Fruit fly (Drosophila melanogaster) whole organism, embryonic: ENCODE results near the gene Ubc4.
A peak's percentile ranks its signal among the peaks of the same experiment; 100 is the strongest.

Source experiments
- Antp ChIP-seq: fragments of 200-800 bp; sonication (Bioruptor generic); optimal IDR thresholded peaks from 3 replicates; lab custom pipeline; 2016; ENCODE audit warnings: missing biosample characterization, missing genetic modification characterization
- BtbVII ChIP-seq: fragments of 200-800 bp; sonication (Bioruptor generic); optimal IDR thresholded peaks from 3 replicates; lab custom pipeline; 2017; ENCODE audit warnings: missing biosample characterization, mild to moderate bottlenecking, missing genetic modification characterization
- CG10147 ChIP-seq: fragments of 200-800 bp; sonication (Bioruptor generic); optimal IDR thresholded peaks from 2 replicates; lab custom pipeline; 2019; ENCODE audit warnings: missing biosample characterization, mild to moderate bottlenecking, missing genetic modification characterization, moderate library complexity
- CG10565 ChIP-seq: fragments of 200-800 bp; sonication (Bioruptor generic); optimal IDR thresholded peaks from 3 replicates; lab custom pipeline; 2016; ENCODE audit warnings: missing biosample characterization, mild to moderate bottlenecking, missing genetic modification characterization
- CG11093 ChIP-seq: fragments of 200-800 bp; sonication (Bioruptor generic); IDR thresholded peaks from 3 replicates; pipeline ENCODE4 v1.3.6; 2022; ENCODE audit warnings: missing biosample characterization, missing genetic modification characterization
- CG12299 ChIP-seq: fragments of 200-800 bp; sonication (Bioruptor generic); optimal IDR thresholded peaks from 2 replicates; lab custom pipeline; 2018; ENCODE audit warnings: missing biosample characterization, mild to moderate bottlenecking, missing genetic modification characterization
- CG13123 ChIP-seq: fragments of 200-800 bp; sonication (Bioruptor generic); optimal IDR thresholded peaks from 2 replicates; lab custom pipeline; 2016; ENCODE audit warnings: missing biosample characterization, missing genetic modification characterization
- CG13296 ChIP-seq: fragments of 200-800 bp; sonication (Bioruptor generic); optimal IDR thresholded peaks from 3 replicates; lab custom pipeline; 2018; ENCODE audit warnings: missing biosample characterization, mild to moderate bottlenecking, missing genetic modification characterization
- CG14014 ChIP-seq: fragments of 200-800 bp; sonication (Bioruptor generic); IDR thresholded peaks from 2 replicates; pipeline ENCODE4 v1.3.6; 2022; ENCODE audit warnings: missing biosample characterization, missing genetic modification characterization
- CG17328 ChIP-seq: fragments of 200-800 bp; sonication (Bioruptor generic); IDR thresholded peaks from 2 replicates; pipeline ENCODE4 v1.3.6; 2022; ENCODE audit warnings: missing biosample characterization, missing genetic modification characterization
- CG18011 ChIP-seq: fragments of 200-800 bp; sonication (Bioruptor generic); optimal IDR thresholded peaks from 2 replicates; lab custom pipeline; 2017; ENCODE audit warnings: missing biosample characterization, missing genetic modification characterization, mild to moderate bottlenecking, moderate library complexity, missing genotype
- CG30431 ChIP-seq: fragments of 200-800 bp; sonication (Bioruptor generic); optimal IDR thresholded peaks from 2 replicates; lab custom pipeline; 2017; ENCODE audit warnings: missing biosample characterization, missing genetic modification characterization
- CG31441 ChIP-seq: fragments of 200-800 bp; sonication (Bioruptor generic); IDR thresholded peaks from 2 replicates; pipeline ENCODE4 v1.3.6; 2022; ENCODE audit warnings: missing biosample characterization, missing genetic modification characterization
- CG3847 ChIP-seq: fragments of 200-800 bp; sonication (Bioruptor generic); IDR thresholded peaks from 2 replicates; pipeline ENCODE4 v1.3.6; 2022; ENCODE audit warnings: missing biosample characterization, missing genetic modification characterization
- CG5245 ChIP-seq: fragments of 200-800 bp; sonication (Bioruptor generic); optimal IDR thresholded peaks from 3 replicates; lab custom pipeline; 2016; ENCODE audit warnings: missing biosample characterization, missing genetic modification characterization
- Chrac-16 ChIP-seq: fragments of 200-800 bp; sonication (Bioruptor generic); optimal IDR thresholded peaks from 3 replicates; lab custom pipeline; 2016; ENCODE audit warnings: missing biosample characterization, missing genetic modification characterization
- Dad ChIP-seq: fragments of 200-800 bp; sonication (Bioruptor generic); optimal IDR thresholded peaks from 3 replicates; lab custom pipeline; 2016; ENCODE audit warnings: missing biosample characterization, missing genetic modification characterization
- Dll ChIP-seq: fragments of 200-800 bp; sonication (Bioruptor generic); IDR thresholded peaks from 4 replicates; pipeline ENCODE4 v1.3.6; 2022; ENCODE audit warnings: missing biosample characterization, missing genetic modification characterization; ENCODE audit not compliant: partially characterized antibody
- Ets65A ChIP-seq: fragments of 200-800 bp; sonication (Bioruptor generic); peaks from one replicate; lab custom pipeline; 2016; ENCODE audit warnings: missing biosample characterization, missing genetic modification characterization
- GATAe ChIP-seq: fragments of 200-800 bp; sonication (Bioruptor generic); conservative IDR thresholded peaks from 2 replicates; pipeline ENCODE4 v1.3.6; 2022; ENCODE audit warnings: missing biosample characterization, missing genetic modification characterization
- Optix ChIP-seq: fragments of 200-800 bp; sonication (Bioruptor generic); IDR thresholded peaks from 3 replicates; pipeline ENCODE4 v1.3.6; 2022; ENCODE audit warnings: missing biosample characterization, missing genetic modification characterization
- Sin3A ChIP-seq: fragments of >200 bp; optimal IDR thresholded peaks from 2 replicates; lab custom pipeline; 2018
- Spps ChIP-seq: fragments of 200-800 bp; sonication (Bioruptor generic); optimal IDR thresholded peaks from 2 replicates; lab custom pipeline; 2018; ENCODE audit warnings: missing biosample characterization, mild to moderate bottlenecking, missing genetic modification characterization
- Sry-β ChIP-seq: fragments of 200-800 bp; sonication (Bioruptor generic); optimal IDR thresholded peaks from 2 replicates; lab custom pipeline; 2018; ENCODE audit warnings: missing biosample characterization, mild to moderate bottlenecking, missing genetic modification characterization, moderate library complexity
- Vsx1 ChIP-seq: fragments of 200-800 bp; sonication (Bioruptor generic); optimal IDR thresholded peaks from 2 replicates; lab custom pipeline; 2017; ENCODE audit warnings: missing biosample characterization, mild to moderate bottlenecking, missing genetic modification characterization, missing genetic modification reagents
- YL-1 ChIP-seq: fragments of 200-800 bp; sonication (Bioruptor generic); optimal IDR thresholded peaks from 3 replicates; lab custom pipeline; 2017; ENCODE audit warnings: missing biosample characterization, mild to moderate bottlenecking, missing genetic modification characterization
- ac ChIP-seq: fragments of 200-800 bp; sonication (Bioruptor generic); optimal IDR thresholded peaks from 3 replicates; lab custom pipeline; 2017; ENCODE audit warnings: missing biosample characterization, mild to moderate bottlenecking, missing genetic modification characterization
- al ChIP-seq: fragments of 200-800 bp; sonication (Bioruptor generic); IDR thresholded peaks from 2 replicates; pipeline ENCODE4 v1.3.6; 2022; ENCODE audit warnings: missing biosample characterization, missing genetic modification characterization
- ase ChIP-seq: fragments of 200-800 bp; sonication (Bioruptor generic); IDR thresholded peaks from 3 replicates; pipeline ENCODE4 v1.3.6; 2022; ENCODE audit warnings: missing biosample characterization, missing genetic modification characterization
- az2 ChIP-seq: fragments of 200-800 bp; sonication (Bioruptor generic); optimal IDR thresholded peaks from 3 replicates; lab custom pipeline; 2016; ENCODE audit warnings: missing biosample characterization, missing genetic modification characterization
- bab2 ChIP-seq: fragments of 200-800 bp; sonication (Bioruptor generic); optimal IDR thresholded peaks from 2 replicates; lab custom pipeline; 2016; ENCODE audit warnings: missing biosample characterization, missing genetic modification characterization
- bowl ChIP-seq: fragments of 200-800 bp; sonication (Bioruptor generic); IDR thresholded peaks from 2 replicates; pipeline ENCODE4 v1.3.6; 2022; ENCODE audit warnings: missing biosample characterization, missing genetic modification characterization
- dan ChIP-seq: fragments of 200-800 bp; sonication (Bioruptor generic); IDR thresholded peaks from 2 replicates; pipeline ENCODE4 v1.3.6; 2022; ENCODE audit warnings: missing biosample characterization, missing genetic modification characterization
- dmrt99B ChIP-seq: fragments of 200-800 bp; sonication (Bioruptor generic); optimal IDR thresholded peaks from 2 replicates; lab custom pipeline; 2018; ENCODE audit warnings: missing biosample characterization, mild to moderate bottlenecking, missing genetic modification characterization, moderate library complexity
- dysf ChIP-seq: fragments of 200-800 bp; sonication (Bioruptor generic); IDR thresholded peaks from 3 replicates; pipeline ENCODE4 v1.3.6; 2022; ENCODE audit warnings: missing biosample characterization, missing genetic modification characterization
- ems ChIP-seq: fragments of 200-800 bp; sonication (Bioruptor generic); optimal IDR thresholded peaks from 3 replicates; lab custom pipeline; 2016; ENCODE audit warnings: missing biosample characterization, missing genetic modification characterization
- h ChIP-seq: fragments of >200 bp; optimal IDR thresholded peaks from 2 replicates; lab custom pipeline; 2017
- inv ChIP-seq: fragments of 200-800 bp; sonication (Bioruptor generic); IDR thresholded peaks from 2 replicates; pipeline ENCODE4 v1.3.6; 2022; ENCODE audit warnings: missing biosample characterization, missing genetic modification characterization; ENCODE audit not compliant: partially characterized antibody
- lab ChIP-seq: fragments of 200-800 bp; sonication (Bioruptor generic); optimal IDR thresholded peaks from 3 replicates; lab custom pipeline; 2017; ENCODE audit warnings: missing biosample characterization, missing genetic modification characterization, mild to moderate bottlenecking, moderate library complexity, missing genetic modification reagents
- mam ChIP-seq: fragments of 200-800 bp; sonication (Bioruptor generic); optimal IDR thresholded peaks from 3 replicates; lab custom pipeline; 2016; ENCODE audit warnings: missing biosample characterization, missing genetic modification characterization
- oc ChIP-seq: fragments of 200-800 bp; sonication (Bioruptor generic); optimal IDR thresholded peaks from 2 replicates; lab custom pipeline; 2018; ENCODE audit warnings: missing biosample characterization, mild to moderate bottlenecking, missing genetic modification characterization, moderate library complexity
- phol ChIP-seq: fragments of 200-800 bp; sonication (Bioruptor generic); optimal IDR thresholded peaks from 3 replicates; lab custom pipeline; 2018; ENCODE audit warnings: missing biosample characterization, mild to moderate bottlenecking, missing genetic modification characterization, moderate library complexity
- pros ChIP-seq: fragments of 200-800 bp; sonication (Bioruptor generic); optimal IDR thresholded peaks from 3 replicates; lab custom pipeline; 2019; ENCODE audit warnings: missing biosample characterization, mild to moderate bottlenecking, missing genetic modification characterization, moderate library complexity
- sens ChIP-seq: fragments of 200-800 bp; sonication (Bioruptor generic); peaks from one replicate; lab custom pipeline; 2016; ENCODE audit warnings: missing biosample characterization, missing genetic modification characterization
- sob ChIP-seq: fragments of 200-800 bp; sonication (Bioruptor generic); IDR thresholded peaks from 2 replicates; pipeline ENCODE4 v1.3.6; 2022; ENCODE audit warnings: missing biosample characterization, missing genetic modification characterization
- stc ChIP-seq: fragments of 200-800 bp; sonication (Bioruptor generic); IDR thresholded peaks from 2 replicates; pipeline ENCODE4 v1.3.6; 2022; ENCODE audit warnings: missing biosample characterization, missing genetic modification characterization
- tll ChIP-seq, 2 experiments: fragments of 200-800 bp in 1 of 2; fragments of >200 bp in 1 of 2; sonication (Bioruptor generic) in 1 of 2; optimal IDR thresholded peaks; 2 replicates each; lab custom pipeline; 2017 to 2019; ENCODE audit warnings: missing biosample characterization in 2 of 2, missing genetic modification characterization in 2 of 2, mild to moderate bottlenecking in 1 of 2, moderate library complexity in 1 of 2
- tna ChIP-seq: fragments of 200-800 bp; sonication (Bioruptor generic); IDR thresholded peaks from 2 replicates; pipeline ENCODE4 v1.3.6; 2022; ENCODE audit warnings: missing biosample characterization, missing genetic modification characterization; ENCODE audit not compliant: partially characterized antibody
- twi ChIP-seq: fragments of 200-800 bp; optimal IDR thresholded peaks from 2 replicates; lab custom pipeline; 2019; ENCODE audit warnings: missing biosample characterization, mild to moderate bottlenecking, missing genetic modification characterization, moderate library complexity
- unc-4 ChIP-seq: fragments of 200-800 bp; sonication (Bioruptor generic); IDR thresholded peaks from 2 replicates; pipeline ENCODE4 v1.3.6; 2022; ENCODE audit warnings: missing biosample characterization, missing genetic modification characterization; ENCODE audit not compliant: partially characterized antibody
- wdn ChIP-seq: fragments of 200-800 bp; sonication (Bioruptor generic); IDR thresholded peaks from 2 replicates; pipeline ENCODE4 v1.3.6; 2022; ENCODE audit warnings: missing biosample characterization, missing genetic modification characterization

Ubc4 gene

dm6 chr3L:9718929-9719328 is 20.8 kb downstream of the Ubc4 start, which contains the start of the genes CG18178 and CG14174 (continued):
- TF ChIP-seq ac (GFP tag; lab: Kevin White, UChicago) = peak; percentile 5
- TF ChIP-seq ase (GFP tag; lab: Robert Waterston, UW) = 0 out of 3 replicates have a peak, but pooled peaks have one; percentile 42
- peak; percentile 55 for TF ChIP-seq BtbVII
- peak; percentile 37 for TF ChIP-seq Spps
- no peak for TF ChIP-seq CG10565
- TF ChIP-seq CG12299 (tag; lab: Kevin White, UChicago) = no peak
- TF ChIP-seq unc-4 (GFP tag; lab: Robert Waterston, UW) = peak; percentile 33; the same call in 1 of the 2 replicates
- peak; percentile 78 for TF ChIP-seq CG3847 (GFP tag; lab: Robert Waterston, UW)
- peak; percentile 42 for TF ChIP-seq CG13123 (GFP tag; lab: Kevin White, UChicago)
- TF ChIP-seq tna (GFP tag; lab: Robert Waterston, UW) = no peak
- no peak for TF ChIP-seq dan (GFP tag; lab: Robert Waterston, UW)
- no peak for TF ChIP-seq Dad (GFP tag; lab: Kevin White, UChicago)
- TF ChIP-seq dmrt99B (tag; lab: Kevin White, UChicago) = no peak
- TF ChIP-seq GATAe (GFP tag; lab: Robert Waterston, UW) = 0 out of 2 replicates have a peak, but pooled peaks have one; percentile 22
- TF ChIP-seq dysf (GFP tag; lab: Robert Waterston, UW) = peak; percentile 68; the same call in 2 of the 3 replicates
- no peak for TF ChIP-seq lab
- peak; percentile 96 for TF ChIP-seq Sry-β (GFP tag; lab: Kevin White, UChicago)
- no peak for TF ChIP-seq pros (GFP tag; lab: Kevin White, UChicago)
- 0 out of 2 replicates have a peak, but pooled peaks have one; percentile 35 for TF ChIP-seq stc (GFP tag; lab: Robert Waterston, UW)
- TF ChIP-seq mam = peak; percentile 29
- TF ChIP-seq CG17328 (GFP tag; lab: Robert Waterston, UW) = peak; percentile 67
- no peak for TF ChIP-seq oc (tag; lab: Kevin White, UChicago)
- TF ChIP-seq CG31441 = peak; percentile 69
- TF ChIP-seq Vsx1 (GFP tag; lab: Kevin White, UChicago) = no peak
- TF ChIP-seq sens (GFP tag; lab: Kevin White, UChicago) = peak; percentile 89
- TF ChIP-seq h (lab: Kevin White, UChicago) = no peak
- TF ChIP-seq YL-1 (GFP tag; lab: Kevin White, UChicago) = peak; percentile 59
- TF ChIP-seq CG13296 (GFP tag; lab: Kevin White, UChicago) = peak; percentile 71
- peak; percentile 44 for TF ChIP-seq CG18011
- peak; percentile 80 for TF ChIP-seq sob
- no peak for TF ChIP-seq tll (GFP tag; optimal IDR thresholded peaks at IDR 0.05; lab: Kevin White, UChicago)
- TF ChIP-seq ems (GFP tag; lab: Kevin White, UChicago) = no peak
- peak; percentile 80 for TF ChIP-seq CG10147
- TF ChIP-seq bowl (GFP tag; lab: Robert Waterston, UW) = no peak

DNA sequence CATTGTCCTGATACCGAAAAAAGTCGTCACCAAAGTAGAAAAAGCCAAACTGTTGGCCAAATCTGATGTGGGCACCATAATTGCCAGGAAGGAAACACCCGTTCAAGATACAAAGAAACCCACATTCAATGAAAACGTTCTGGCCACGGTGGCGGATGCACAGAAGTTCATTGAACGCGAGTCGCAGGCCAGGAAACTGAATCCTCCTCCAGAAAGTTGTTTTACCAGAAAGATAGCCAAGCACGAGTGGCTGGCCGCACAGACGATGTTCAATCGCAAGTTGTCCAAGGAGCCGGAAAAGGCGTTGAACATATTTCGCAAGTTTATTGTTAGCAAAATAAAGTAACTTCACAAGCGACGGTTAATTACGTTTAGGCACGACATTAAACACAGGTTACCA is 22.0 kb downstream of the Ubc4 start:
- TF ChIP-seq phol (tag; lab: Kevin White, UChicago) (no peak), Ets65A (GFP tag; lab: Kevin White, UChicago) (peak; percentile 91)

- TF ChIP-seq Vsx1 (GFP tag; lab: Kevin White, UChicago) (no peak), inv (GFP tag; lab: Robert Waterston, UW) (peak; percentile 40; the same call in 1 of the 2 replicates), Chrac-16 (GFP tag; lab: Kevin White, UChicago) (peak; percentile 70), az2 (GFP tag; lab: Kevin White, UChicago) (peak; percentile 64), CG14014 (GFP tag; lab: Robert Waterston, UW) (peak; percentile 72), Antp (GFP tag; lab: Kevin White, UChicago) (peak; percentile 48), CG5245 (peak; percentile 32), wdn (0 out of 2 replicates have a peak, but pooled peaks have one; percentile 15), Optix (no peak), bab2 (peak; percentile 68), CG30431 (GFP tag; lab: Kevin White, UChicago) (no peak), Dll (peak; percentile 75), al (GFP tag; lab: Robert Waterston, UW) (peak; percentile 76), Sin3A (peak; percentile 50), twi (tag; lab: Kevin White, UChicago) (peak; percentile 48), CG11093 (GFP tag; lab: Robert Waterston, UW) (peak; percentile 66; the same call in 1 of the 3 replicates)
These were observed 25.0 kb downstream of the Ubc4 start, which contains the start of the genes nbs and defl for dm6 chr3L:9723108-9723507. Gene nbs, minus strand, starts transcription at chr3L:9723194. Gene defl, plus strand, starts transcription at chr3L:9723423.
